Fruit fly (Drosophila melanogaster): ENCODE measurements around the gene CG43658.
A peak's percentile ranks its signal among the peaks of the same experiment; 100 is the strongest.

- peak; percentile 72 to 73 for TF ChIP-seq CTCF (optimal IDR thresholded peaks at IDR 0.05)
- TF ChIP-seq CG8478 (optimal IDR thresholded peaks at IDR 0.05), result no peak
These were observed 79.2 kb downstream of the CG43658 start for dm6 chrX:17481659-17482266.

Measured in S2 (cell line).